Worm (Caenorhabditis elegans): ENCODE data around the gene nhr-137.

DNA sequence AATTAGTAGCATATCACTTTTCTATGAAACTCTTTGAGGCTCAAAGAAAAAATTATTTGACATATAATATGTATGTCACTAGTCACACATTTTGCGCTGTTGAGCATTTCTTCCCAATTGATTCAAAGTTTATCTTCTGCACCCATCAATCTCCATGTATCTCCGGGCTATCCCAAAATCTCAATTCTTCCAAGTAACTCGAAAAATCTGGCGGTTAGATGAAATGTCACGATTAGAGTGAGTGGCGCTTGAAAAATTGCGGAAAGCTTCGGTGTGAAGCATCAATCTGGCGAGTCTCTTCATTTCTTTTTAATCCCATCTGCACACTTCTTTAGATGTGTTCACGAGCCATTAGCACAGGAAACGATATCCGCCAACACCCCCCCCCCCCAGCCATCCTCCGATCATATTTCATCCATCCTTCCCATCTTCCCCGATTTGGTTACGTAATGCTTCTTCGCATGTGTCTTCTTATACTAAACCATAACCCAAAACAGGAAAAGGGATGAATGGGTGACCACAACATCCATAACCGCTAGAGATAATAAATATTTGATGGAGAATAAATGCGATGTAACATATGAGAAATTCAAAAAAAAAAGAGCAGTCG, 20.2 kb upstream of the nhr-137 start:
- TF ChIP-seq flt-1 (GFP tag; IDR thresholded peaks at IDR 0.05), result no peak
- TF ChIP-seq cog-1 (tag; optimal IDR thresholded peaks at IDR 0.05), result peak; percentile 48
- TF ChIP-seq klf-2 (GFP tag; conservative IDR thresholded peaks at IDR 0.05), result no peak
- no peak for TF ChIP-seq T22C8.4 (GFP tag; IDR thresholded peaks at IDR 0.05)
- TF ChIP-seq med-1 (GFP tag; optimal IDR thresholded peaks at IDR 0.05; ENCODE audit: insufficient read depth), result no peak
- TF ChIP-seq ztf-29 (GFP tag; IDR thresholded peaks at IDR 0.05), result no peak
- TF ChIP-seq ztf-23 (GFP tag; IDR thresholded peaks at IDR 0.05), result no peak
- TF ChIP-seq ref-1 (GFP tag; conservative IDR thresholded peaks at IDR 0.05), result no peak

All from whole organism, midembryonic.